Fruit fly (Drosophila melanogaster) whole organism, embryonic: ENCODE data around the gene mh.

Experiments
- CG10147 ChIP-seq: fragments of 200-800 bp; sonication (Bioruptor generic); optimal IDR thresholded peaks from 2 replicates; lab custom pipeline; 2019; ENCODE audit warnings: missing biosample characterization, mild to moderate bottlenecking, missing genetic modification characterization, moderate library complexity
- CG10543 ChIP-seq: fragments of 200-800 bp; sonication (Bioruptor generic); optimal IDR thresholded peaks from 3 replicates; lab custom pipeline; 2017; ENCODE audit warnings: missing biosample characterization, mild to moderate bottlenecking, missing genetic modification characterization, moderate library complexity
- CG13424 ChIP-seq: fragments of 200-800 bp; sonication (Bioruptor generic); optimal IDR thresholded peaks from 2 replicates; lab custom pipeline; 2019; ENCODE audit warnings: missing biosample characterization, mild to moderate bottlenecking, missing genetic modification characterization, moderate library complexity
- CG14860 ChIP-seq: fragments of 200-800 bp; sonication (Bioruptor generic); IDR thresholded peaks from 3 replicates; pipeline ENCODE4 v1.3.6; 2022; ENCODE audit warnings: missing biosample characterization, missing genetic modification characterization; ENCODE audit not compliant: partially characterized antibody
- CG15269 ChIP-seq: fragments of 200-800 bp; sonication (Bioruptor generic); optimal IDR thresholded peaks from 2 replicates; lab custom pipeline; 2018; ENCODE audit warnings: missing biosample characterization, mild to moderate bottlenecking, missing genetic modification characterization, moderate library complexity
- CG16813 ChIP-seq: fragments of 200-800 bp; sonication (Bioruptor generic); IDR thresholded peaks from 3 replicates; pipeline ENCODE4 v1.3.6; 2022; ENCODE audit warnings: missing biosample characterization, missing genetic modification characterization; ENCODE audit not compliant: partially characterized antibody
- CG17361 ChIP-seq: fragments of 200-800 bp; sonication (Bioruptor generic); IDR thresholded peaks from 3 replicates; pipeline ENCODE4 v1.3.6; 2022; ENCODE audit warnings: missing biosample characterization, missing genetic modification characterization
- CG17385 ChIP-seq: fragments of 200-800 bp; sonication (Bioruptor generic); optimal IDR thresholded peaks from 3 replicates; lab custom pipeline; 2018; ENCODE audit warnings: missing biosample characterization, mild to moderate bottlenecking, missing genetic modification characterization
- CG18476 ChIP-seq: fragments of 200-800 bp; sonication (Bioruptor generic); optimal IDR thresholded peaks from 2 replicates; lab custom pipeline; 2016; ENCODE audit warnings: missing biosample characterization, mild to moderate bottlenecking, missing genetic modification characterization
- CG2120 ChIP-seq: fragments of 200-800 bp; sonication (Bioruptor generic); optimal IDR thresholded peaks from 3 replicates; lab custom pipeline; 2016; ENCODE audit warnings: missing biosample characterization, missing genetic modification characterization
- CG2129 ChIP-seq: fragments of 200-800 bp; sonication (Bioruptor generic); IDR thresholded peaks from 2 replicates; pipeline ENCODE4 v1.3.6; 2022; ENCODE audit warnings: missing biosample characterization, missing genetic modification characterization; ENCODE audit not compliant: partially characterized antibody
- CG4617 ChIP-seq: fragments of 200-800 bp; sonication (Bioruptor generic); optimal IDR thresholded peaks from 3 replicates; lab custom pipeline; 2016; ENCODE audit warnings: missing biosample characterization, missing genetic modification characterization, borderline replicate concordance
- CG6791 ChIP-seq: fragments of 200-800 bp; sonication (Bioruptor generic); IDR thresholded peaks from 3 replicates; pipeline ENCODE4 v1.3.6; 2022; ENCODE audit warnings: missing biosample characterization, missing genetic modification characterization; ENCODE audit not compliant: partially characterized antibody
- CG7928 ChIP-seq: fragments of 200-800 bp; sonication (Bioruptor generic); optimal IDR thresholded peaks from 2 replicates; lab custom pipeline; 2017; ENCODE audit warnings: missing biosample characterization, mild to moderate bottlenecking, missing genetic modification characterization
- CG8290 ChIP-seq, 3 experiments: fragments of 200-800 bp; sonication (Bioruptor generic); optimal IDR thresholded peaks; 2 replicates each; lab custom pipeline; 2016 to 2019; ENCODE audit warnings: missing biosample characterization in 3 of 3, missing genetic modification characterization in 3 of 3, mild to moderate bottlenecking in 2 of 3, moderate library complexity in 1 of 3
- Chrac-16 ChIP-seq: fragments of 200-800 bp; sonication (Bioruptor generic); optimal IDR thresholded peaks from 3 replicates; lab custom pipeline; 2016; ENCODE audit warnings: missing biosample characterization, missing genetic modification characterization
- CoRest ChIP-seq: fragments of 200-800 bp; sonication (Bioruptor generic); optimal IDR thresholded peaks from 3 replicates; lab custom pipeline; 2018; ENCODE audit warnings: missing biosample characterization, mild to moderate bottlenecking, missing genetic modification characterization, moderate library complexity
- D ChIP-seq, 2 experiments: fragments of 200-800 bp in 1 of 2; fragments of >200 bp in 1 of 2; sonication (Bioruptor generic) in 1 of 2; optimal IDR thresholded peaks; 2 replicates in 1 of 2; 3 replicates in 1 of 2; lab custom pipeline; 2017; ENCODE audit warnings: mild to moderate bottlenecking in 1 of 2, missing biosample characterization in 1 of 2, missing genetic modification characterization in 1 of 2, missing genetic modification reagents in 1 of 2
- Deaf1 ChIP-seq: fragments of 200-800 bp; optimal IDR thresholded peaks from 3 replicates; lab custom pipeline; 2019; ENCODE audit warnings: missing biosample characterization, mild to moderate bottlenecking, missing genetic modification characterization, moderate library complexity
- Hmr ChIP-seq: fragments of 200-800 bp; sonication (Bioruptor generic); optimal IDR thresholded peaks from 3 replicates; lab custom pipeline; 2017; ENCODE audit warnings: mild to moderate bottlenecking, missing biosample characterization, missing genetic modification reagents, missing genetic modification characterization
- MBD-R2 ChIP-seq: fragments of 200-800 bp; sonication (Bioruptor generic); IDR thresholded peaks from 2 replicates; pipeline ENCODE4 v1.3.6; 2022; ENCODE audit warnings: missing biosample characterization, missing genetic modification characterization
- Med ChIP-seq: fragments of 200-800 bp; sonication (Bioruptor generic); peaks from one replicate; lab custom pipeline; 2016; ENCODE audit warnings: missing biosample characterization, missing genetic modification characterization, mild to moderate bottlenecking, inconsistent platforms, moderate library complexity
- Meics ChIP-seq: fragments of 200-800 bp; sonication (Bioruptor generic); optimal IDR thresholded peaks from 2 replicates; lab custom pipeline; 2017; ENCODE audit warnings: missing biosample characterization, mild to moderate bottlenecking, missing genetic modification characterization
- Nf-YC ChIP-seq: fragments of 200-800 bp; optimal IDR thresholded peaks from 3 replicates; lab custom pipeline; 2019; ENCODE audit warnings: missing biosample characterization, mild to moderate bottlenecking, missing genetic modification characterization, moderate library complexity
- Scr ChIP-seq: fragments of 200-800 bp; sonication (Bioruptor generic); IDR thresholded peaks from 2 replicates; pipeline ENCODE4 v1.3.6; 2022; ENCODE audit warnings: missing biosample characterization, missing genetic modification characterization; ENCODE audit not compliant: partially characterized antibody
- amos ChIP-seq: fragments of 200-800 bp; sonication (Bioruptor generic); IDR thresholded peaks from 2 replicates; pipeline ENCODE4 v1.3.6; 2022; ENCODE audit warnings: missing biosample characterization, missing genetic modification characterization; ENCODE audit not compliant: partially characterized antibody
- aop ChIP-seq: fragments of 200-800 bp; sonication (Bioruptor generic); IDR thresholded peaks from 2 replicates; pipeline ENCODE4 v1.3.6; 2022; ENCODE audit warnings: missing biosample characterization, missing genetic modification characterization
- chinmo ChIP-seq: fragments of 200-800 bp; sonication (Bioruptor generic); IDR thresholded peaks from 4 replicates; pipeline ENCODE4 v1.3.6; 2022; ENCODE audit warnings: missing biosample characterization, missing genetic modification characterization; ENCODE audit not compliant: partially characterized antibody
- crc ChIP-seq: fragments of 200-800 bp; sonication (Bioruptor generic); optimal IDR thresholded peaks from 2 replicates; lab custom pipeline; 2016; ENCODE audit warnings: missing biosample characterization, missing genetic modification characterization
- crol ChIP-seq: fragments of 200-800 bp; sonication (Bioruptor generic); IDR thresholded peaks from 2 replicates; pipeline ENCODE4 v1.3.6; 2022; ENCODE audit warnings: missing biosample characterization, missing genetic modification characterization
- da ChIP-seq: fragments of 200-800 bp; sonication (Bioruptor generic); optimal IDR thresholded peaks from 2 replicates; lab custom pipeline; 2016; ENCODE audit warnings: missing biosample characterization, missing genetic modification characterization
- ewg ChIP-seq: fragments of 200-800 bp; sonication (Bioruptor generic); optimal IDR thresholded peaks from 3 replicates; lab custom pipeline; 2017; ENCODE audit warnings: mild to moderate bottlenecking, missing biosample characterization, missing genetic modification reagents, missing genetic modification characterization
- grau ChIP-seq: fragments of 200-800 bp; optimal IDR thresholded peaks from 3 replicates; lab custom pipeline; 2019; ENCODE audit warnings: missing biosample characterization, mild to moderate bottlenecking, missing genetic modification characterization, moderate library complexity
- pho ChIP-seq: fragments of 200-800 bp; sonication (Bioruptor generic); optimal IDR thresholded peaks from 2 replicates; lab custom pipeline; 2016; ENCODE audit warnings: missing biosample characterization, missing genetic modification characterization
- phol ChIP-seq: fragments of 200-800 bp; sonication (Bioruptor generic); optimal IDR thresholded peaks from 3 replicates; lab custom pipeline; 2018; ENCODE audit warnings: missing biosample characterization, mild to moderate bottlenecking, missing genetic modification characterization, moderate library complexity
- pzg ChIP-seq: fragments of 200-800 bp; sonication (Bioruptor generic); optimal IDR thresholded peaks from 3 replicates; lab custom pipeline; 2018; ENCODE audit warnings: missing biosample characterization, mild to moderate bottlenecking, missing genetic modification characterization, moderate library complexity
- schlank ChIP-seq: fragments of 200-800 bp; sonication (Bioruptor generic); optimal IDR thresholded peaks from 2 replicates; lab custom pipeline; 2018; ENCODE audit warnings: missing biosample characterization, mild to moderate bottlenecking, missing genetic modification characterization
- sd ChIP-seq: fragments of 200-800 bp; sonication (Bioruptor generic); optimal IDR thresholded peaks from 3 replicates; lab custom pipeline; 2018; ENCODE audit warnings: missing biosample characterization, mild to moderate bottlenecking, missing genetic modification characterization, moderate library complexity
- sens ChIP-seq: fragments of 200-800 bp; sonication (Bioruptor generic); peaks from one replicate; lab custom pipeline; 2016; ENCODE audit warnings: missing biosample characterization, missing genetic modification characterization
- slbo ChIP-seq: fragments of 200-800 bp; sonication (Bioruptor generic); IDR thresholded peaks from 2 replicates; pipeline ENCODE4 v1.3.6; 2022; ENCODE audit warnings: missing biosample characterization, missing genetic modification characterization
- stwl ChIP-seq: fragments of 200-800 bp; sonication (Bioruptor generic); optimal IDR thresholded peaks from 3 replicates; lab custom pipeline; 2018; ENCODE audit warnings: missing biosample characterization, mild to moderate bottlenecking, missing genetic modification characterization, moderate library complexity
- unc-4 ChIP-seq: fragments of 200-800 bp; sonication (Bioruptor generic); IDR thresholded peaks from 2 replicates; pipeline ENCODE4 v1.3.6; 2022; ENCODE audit warnings: missing biosample characterization, missing genetic modification characterization; ENCODE audit not compliant: partially characterized antibody
- vnd ChIP-seq: fragments of 200-800 bp; sonication (Bioruptor generic); IDR thresholded peaks from 3 replicates; pipeline ENCODE4 v1.3.6; 2022; ENCODE audit warnings: missing biosample characterization, missing genetic modification characterization; ENCODE audit not compliant: partially characterized antibody
- wek ChIP-seq: fragments of 200-800 bp; sonication (Bioruptor generic); optimal IDR thresholded peaks from 3 replicates; lab custom pipeline; 2018; ENCODE audit warnings: missing biosample characterization, mild to moderate bottlenecking, missing genetic modification characterization, moderate library complexity
- zfh1 ChIP-seq: fragments of 200-800 bp; sonication (Bioruptor generic); IDR thresholded peaks from 3 replicates; pipeline ENCODE4 v1.3.6; 2022; ENCODE audit warnings: missing biosample characterization, missing genetic modification characterization

Gene mh

dm6 chrX:15449490-15450326 is 25.5 kb downstream of the mh start, which contains the start of the genes Scamp and Ahcy (continued):
- TF ChIP-seq vnd (GFP tag; lab: Robert Waterston, UW): peak; percentile 47; the same call in 1 of the 3 replicates
- peak; percentile 59 for TF ChIP-seq Meics (GFP tag; lab: Kevin White, UChicago)
- TF ChIP-seq CG13424 (tag; lab: Kevin White, UChicago): peak; percentile 5
- peak; percentile 6 for TF ChIP-seq CG10147 (GFP tag; lab: Kevin White, UChicago)
- TF ChIP-seq sd: peak; percentile 53
- peak; percentile 37 for TF ChIP-seq CG2120
- TF ChIP-seq CG16813 (GFP tag; lab: Robert Waterston, UW): peak; percentile 48; the same call in 2 of the 3 replicates
- TF ChIP-seq CG7928 (GFP tag; lab: Kevin White, UChicago): peak; percentile 81
- TF ChIP-seq da (GFP tag; lab: Kevin White, UChicago): no peak
- 0 out of 2 replicates have a peak, but pooled peaks have one; percentile 20 for TF ChIP-seq slbo (GFP tag; lab: Robert Waterston, UW)
- TF ChIP-seq D (optimal IDR thresholded peaks at IDR 0.05; lab: Kevin White, UChicago): no peak
- TF ChIP-seq D (GFP tag; optimal IDR thresholded peaks at IDR 0.05; lab: Kevin White, UChicago): no peak
- TF ChIP-seq Nf-YC (tag; lab: Kevin White, UChicago): peak; percentile 15
- TF ChIP-seq Chrac-16: peak; percentile 2
- peak; percentile 13 for TF ChIP-seq CG10543 (GFP tag; lab: Kevin White, UChicago)
- TF ChIP-seq Deaf1 (tag; lab: Kevin White, UChicago): peak; percentile 4
- TF ChIP-seq CG17361 (GFP tag; lab: Robert Waterston, UW): peak; percentile 57; the same call in 2 of the 3 replicates
- TF ChIP-seq CG4617 (GFP tag; lab: Kevin White, UChicago): peak; percentile 56
- TF ChIP-seq phol: peak; percentile 76
- TF ChIP-seq CoRest: peak; percentile 35
- TF ChIP-seq schlank (tag; lab: Kevin White, UChicago): no peak
- no peak for TF ChIP-seq aop (GFP tag; lab: Robert Waterston, UW)
- peak; percentile 44; the same call in 1 of the 2 replicates for TF ChIP-seq amos
- peak; percentile 32 for TF ChIP-seq stwl (tag; lab: Kevin White, UChicago)
- 0 out of 4 replicates have a peak, but pooled peaks have one; percentile 56 for TF ChIP-seq chinmo (GFP tag; lab: Robert Waterston, UW)
- peak; percentile 4 for TF ChIP-seq pho (GFP tag; lab: Kevin White, UChicago)
- no peak for TF ChIP-seq CG17385 (GFP tag; lab: Kevin White, UChicago)
- peak; percentile 68 for TF ChIP-seq Scr (GFP tag; lab: Robert Waterston, UW)
- no peak for TF ChIP-seq ewg
- 0 out of 2 replicates have a peak, but pooled peaks have one; percentile 17 for TF ChIP-seq CG2129 (GFP tag; lab: Robert Waterston, UW)
- peak; percentile 12 for TF ChIP-seq grau
- peak; percentile 55; the same call in 1 of the 2 replicates for TF ChIP-seq unc-4 (GFP tag; lab: Robert Waterston, UW)
- 0 out of 3 replicates have a peak, but pooled peaks have one; percentile 30 for TF ChIP-seq CG6791
- peak; percentile 24 for TF ChIP-seq Hmr (GFP tag; lab: Kevin White, UChicago)
- TF ChIP-seq CG18476: no peak
- no peak for TF ChIP-seq zfh1 (GFP tag; lab: Robert Waterston, UW)
- peak; percentile 46 for TF ChIP-seq crol (GFP tag; lab: Robert Waterston, UW)
- TF ChIP-seq CG8290 (GFP tag; optimal IDR thresholded peaks at IDR 0.05; lab: Kevin White, UChicago): peak; percentile 18
- no peak for TF ChIP-seq CG8290 (tag; optimal IDR thresholded peaks at IDR 0.05; lab: Kevin White, UChicago)
- TF ChIP-seq MBD-R2: peak; percentile 38
- TF ChIP-seq pzg (GFP tag; lab: Kevin White, UChicago): peak; percentile 26
- peak; percentile 66 for TF ChIP-seq Med
- TF ChIP-seq wek: no peak
- no peak for TF ChIP-seq crc (GFP tag; lab: Kevin White, UChicago)
- peak; percentile 53; the same call in 2 of the 3 replicates for TF ChIP-seq CG14860 (GFP tag; lab: Robert Waterston, UW)
- TF ChIP-seq sens (GFP tag; lab: Kevin White, UChicago): peak; percentile 70
- TF ChIP-seq CG15269: peak; percentile 17
